Fruit fly (Drosophila melanogaster) whole organism, prepupa: ENCODE data around the gene CG31100.

ENCODE experiments used
- Blimp-1 ChIP-seq: fragments of 200-800 bp; sonication (Bioruptor generic); optimal IDR thresholded peaks from 3 replicates; lab custom pipeline; 2017; ENCODE audit warnings: missing biosample characterization, missing genetic modification characterization, mild to moderate bottlenecking, moderate library complexity, missing genetic modification reagents
- CG10669 ChIP-seq: fragments of 200-800 bp; sonication (Bioruptor generic); optimal IDR thresholded peaks from 3 replicates; lab custom pipeline; 2018; ENCODE audit warnings: missing biosample characterization, mild to moderate bottlenecking, missing genetic modification characterization, moderate library complexity
- CG11902 ChIP-seq: fragments of 200-800 bp; sonication (Bioruptor generic); optimal IDR thresholded peaks from 3 replicates; lab custom pipeline; 2016; ENCODE audit warnings: missing biosample characterization, missing genetic modification characterization
- CG15336 ChIP-seq: fragments of 200-800 bp; sonication (Bioruptor generic); IDR thresholded peaks from 2 replicates; pipeline ENCODE4 v1.3.6; 2022; ENCODE audit warnings: missing biosample characterization, missing genetic modification characterization
- CG1621 ChIP-seq: fragments of 200-800 bp; sonication (Bioruptor generic); optimal IDR thresholded peaks from 3 replicates; lab custom pipeline; 2018; ENCODE audit warnings: missing biosample characterization, mild to moderate bottlenecking, missing genetic modification characterization
- CG16779 ChIP-seq: fragments of 200-800 bp; sonication (Bioruptor generic); optimal IDR thresholded peaks from 3 replicates; lab custom pipeline; 2017; ENCODE audit warnings: missing biosample characterization, mild to moderate bottlenecking, missing genetic modification characterization
- CG3032 ChIP-seq: fragments of 200-800 bp; optimal IDR thresholded peaks from 2 replicates; lab custom pipeline; 2019; ENCODE audit warnings: missing biosample characterization, mild to moderate bottlenecking, missing genetic modification characterization, moderate library complexity
- CG31627 ChIP-seq: fragments of 200-800 bp; sonication (Bioruptor generic); optimal IDR thresholded peaks from 3 replicates; lab custom pipeline; 2016; ENCODE audit warnings: missing biosample characterization, missing genetic modification characterization
- CG32006 ChIP-seq: fragments of 200-800 bp; sonication (Bioruptor generic); optimal IDR thresholded peaks from 3 replicates; lab custom pipeline; 2017; ENCODE audit warnings: missing biosample characterization, mild to moderate bottlenecking, missing genetic modification characterization
- CG3919 ChIP-seq: fragments of 200-800 bp; sonication (Bioruptor generic); optimal IDR thresholded peaks from 3 replicates; lab custom pipeline; 2016; ENCODE audit warnings: missing biosample characterization, missing genetic modification characterization
- CG4318 ChIP-seq: fragments of 200-800 bp; sonication (Bioruptor generic); optimal IDR thresholded peaks from 3 replicates; lab custom pipeline; 2017; ENCODE audit warnings: missing biosample characterization, mild to moderate bottlenecking, missing genetic modification characterization
- CG6163 ChIP-seq: fragments of 200-800 bp; sonication (Bioruptor generic); IDR thresholded peaks from 3 replicates; pipeline ENCODE4 v1.3.6; 2022; ENCODE audit warnings: missing biosample characterization, missing genetic modification characterization
- CG6276 ChIP-seq: fragments of 200-800 bp; sonication (Bioruptor generic); optimal IDR thresholded peaks from 2 replicates; lab custom pipeline; 2017; ENCODE audit warnings: missing biosample characterization, mild to moderate bottlenecking, missing genetic modification characterization
- CG6808 ChIP-seq: fragments of 200-800 bp; sonication (Bioruptor generic); optimal IDR thresholded peaks from 3 replicates; lab custom pipeline; 2017; ENCODE audit warnings: missing biosample characterization, missing genetic modification characterization, mild to moderate bottlenecking, moderate library complexity, missing genetic modification reagents
- CG6854 ChIP-seq: fragments of 200-800 bp; sonication (Bioruptor generic); optimal IDR thresholded peaks from 2 replicates; lab custom pipeline; 2017; ENCODE audit warnings: missing biosample characterization, mild to moderate bottlenecking, missing genetic modification characterization
- CG7368 ChIP-seq: fragments of 200-800 bp; sonication (Bioruptor generic); optimal IDR thresholded peaks from 3 replicates; lab custom pipeline; 2016; ENCODE audit warnings: missing biosample characterization, missing genetic modification characterization
- CG8119 ChIP-seq: fragments of 200-800 bp; sonication (Bioruptor generic); IDR thresholded peaks from 3 replicates; pipeline ENCODE4 v1.3.6; 2022; ENCODE audit warnings: missing biosample characterization, missing genetic modification characterization
- CG8319 ChIP-seq: fragments of 200-800 bp; sonication (Bioruptor generic); optimal IDR thresholded peaks from 3 replicates; lab custom pipeline; 2016; ENCODE audit warnings: missing biosample characterization, missing genetic modification characterization
- Eip75B ChIP-seq: fragments of 200-800 bp; sonication (Bioruptor generic); optimal IDR thresholded peaks from 3 replicates; lab custom pipeline; 2016; ENCODE audit warnings: missing biosample characterization, missing genetic modification characterization
- Eip78C ChIP-seq: fragments of 200-800 bp; sonication (Bioruptor generic); peaks from one replicate; lab custom pipeline; 2016; ENCODE audit warnings: missing biosample characterization, missing genetic modification characterization
- Eip93F ChIP-seq: fragments of 200-800 bp; sonication (Bioruptor generic); optimal IDR thresholded peaks from 2 replicates; lab custom pipeline; 2016; ENCODE audit warnings: missing biosample characterization, mild to moderate bottlenecking, missing genetic modification characterization
- Hr38 ChIP-seq: sonication (Bioruptor generic); optimal IDR thresholded peaks from 2 replicates; lab custom pipeline; 2016; ENCODE audit warnings: missing biosample characterization, missing genetic modification characterization
- Hr39 ChIP-seq: fragments of 200-800 bp; sonication (Bioruptor generic); optimal IDR thresholded peaks from 2 replicates; lab custom pipeline; 2016; ENCODE audit warnings: missing biosample characterization, missing genetic modification characterization
- Lpt ChIP-seq: fragments of 200-800 bp; sonication (Bioruptor generic); optimal IDR thresholded peaks from 3 replicates; lab custom pipeline; 2016; ENCODE audit warnings: missing biosample characterization, missing genetic modification characterization
- Met ChIP-seq: fragments of 200-800 bp; sonication (Bioruptor generic); optimal IDR thresholded peaks from 3 replicates; lab custom pipeline; 2016; ENCODE audit warnings: missing biosample characterization, missing genetic modification characterization
- OdsH ChIP-seq: fragments of 200-800 bp; sonication (Bioruptor generic); optimal IDR thresholded peaks from 3 replicates; lab custom pipeline; 2016; ENCODE audit warnings: missing biosample characterization, missing genetic modification characterization
- Smox ChIP-seq: fragments of 200-800 bp; sonication (Bioruptor generic); optimal IDR thresholded peaks from 3 replicates; lab custom pipeline; 2016; ENCODE audit warnings: missing biosample characterization, missing genetic modification characterization
- Sox102F ChIP-seq: fragments of 200-800 bp; sonication (Bioruptor generic); optimal IDR thresholded peaks from 2 replicates; lab custom pipeline; 2016; ENCODE audit warnings: missing biosample characterization, mild to moderate bottlenecking, missing genetic modification characterization
- Sox14 ChIP-seq: fragments of 200-800 bp; sonication (Bioruptor generic); optimal IDR thresholded peaks from 3 replicates; lab custom pipeline; 2016; ENCODE audit warnings: missing biosample characterization, missing genetic modification characterization
- Sox15 ChIP-seq: fragments of 200-800 bp; sonication (Bioruptor generic); optimal IDR thresholded peaks from 3 replicates; lab custom pipeline; 2016; ENCODE audit warnings: missing biosample characterization, missing genetic modification characterization
- achi ChIP-seq: fragments of 200-800 bp; sonication (Bioruptor generic); optimal IDR thresholded peaks from 3 replicates; lab custom pipeline; 2016; ENCODE audit warnings: missing biosample characterization, missing genetic modification characterization
- acj6 ChIP-seq: fragments of 200-800 bp; sonication (Bioruptor generic); optimal IDR thresholded peaks from 3 replicates; lab custom pipeline; 2016; ENCODE audit warnings: missing biosample characterization, missing genetic modification characterization
- cyc ChIP-seq: fragments of 200-800 bp; sonication (Bioruptor generic); optimal IDR thresholded peaks from 3 replicates; lab custom pipeline; 2016; ENCODE audit warnings: missing biosample characterization, missing genetic modification characterization
- dac ChIP-seq: fragments of 200-800 bp; sonication (Bioruptor generic); optimal IDR thresholded peaks from 2 replicates; lab custom pipeline; 2017; ENCODE audit warnings: missing biosample characterization, mild to moderate bottlenecking, missing genetic modification characterization
- dsx ChIP-seq: fragments of 200-800 bp; optimal IDR thresholded peaks from 3 replicates; lab custom pipeline; 2019; ENCODE audit warnings: missing biosample characterization, mild to moderate bottlenecking, missing genetic modification characterization, moderate library complexity; ENCODE audit not compliant: poor library complexity, severe bottlenecking
- eg ChIP-seq: fragments of 200-800 bp; sonication (Bioruptor generic); IDR thresholded peaks from 3 replicates; pipeline ENCODE4 v1.3.6; 2022; ENCODE audit warnings: missing biosample characterization, missing genetic modification characterization
- esn ChIP-seq: fragments of 200-800 bp; sonication (Bioruptor generic); optimal IDR thresholded peaks from 2 replicates; lab custom pipeline; 2016; ENCODE audit warnings: missing biosample characterization, mild to moderate bottlenecking, missing genetic modification characterization, moderate library complexity
- fd59A ChIP-seq: fragments of 200-800 bp; sonication (Bioruptor generic); optimal IDR thresholded peaks from 2 replicates; lab custom pipeline; 2017; ENCODE audit warnings: missing biosample characterization, mild to moderate bottlenecking, missing genetic modification characterization, missing genetic modification reagents
- fd85E ChIP-seq: fragments of 200-800 bp; sonication (Bioruptor generic); optimal IDR thresholded peaks from 3 replicates; lab custom pipeline; 2016; ENCODE audit warnings: missing biosample characterization, missing genetic modification characterization
- salr ChIP-seq, 2 experiments: fragments of 200-800 bp; sonication (Bioruptor generic); optimal IDR thresholded peaks; 3 replicates each; lab custom pipeline; 2016 to 2018; ENCODE audit warnings: missing biosample characterization in 2 of 2, missing genetic modification characterization in 2 of 2, mild to moderate bottlenecking in 1 of 2
- spab ChIP-seq: fragments of 200-800 bp; sonication (Bioruptor generic); optimal IDR thresholded peaks from 2 replicates; lab custom pipeline; 2017; ENCODE audit warnings: missing biosample characterization, mild to moderate bottlenecking, missing genetic modification characterization, missing genetic modification reagents
- ss ChIP-seq, 2 experiments: fragments of 200-800 bp; sonication (Bioruptor generic); optimal IDR thresholded peaks; 2 replicates in 1 of 2; 3 replicates in 1 of 2; lab custom pipeline; 2017 to 2018; ENCODE audit warnings: mild to moderate bottlenecking in 2 of 2, missing biosample characterization in 2 of 2, missing genetic modification characterization in 2 of 2, moderate library complexity in 1 of 2
- svp ChIP-seq: fragments of 200-800 bp; sonication (Bioruptor generic); peaks from one replicate; lab custom pipeline; 2016; ENCODE audit warnings: missing biosample characterization, missing genetic modification characterization
- topi ChIP-seq: fragments of 200-800 bp; sonication (Bioruptor generic); optimal IDR thresholded peaks from 3 replicates; lab custom pipeline; 2016; ENCODE audit warnings: missing biosample characterization, missing genetic modification characterization
- vri ChIP-seq: fragments of 200-800 bp; sonication (Bioruptor generic); optimal IDR thresholded peaks from 3 replicates; lab custom pipeline; 2016; ENCODE audit warnings: missing biosample characterization, mild to moderate bottlenecking, missing genetic modification characterization

CG31100 gene

DNA sequence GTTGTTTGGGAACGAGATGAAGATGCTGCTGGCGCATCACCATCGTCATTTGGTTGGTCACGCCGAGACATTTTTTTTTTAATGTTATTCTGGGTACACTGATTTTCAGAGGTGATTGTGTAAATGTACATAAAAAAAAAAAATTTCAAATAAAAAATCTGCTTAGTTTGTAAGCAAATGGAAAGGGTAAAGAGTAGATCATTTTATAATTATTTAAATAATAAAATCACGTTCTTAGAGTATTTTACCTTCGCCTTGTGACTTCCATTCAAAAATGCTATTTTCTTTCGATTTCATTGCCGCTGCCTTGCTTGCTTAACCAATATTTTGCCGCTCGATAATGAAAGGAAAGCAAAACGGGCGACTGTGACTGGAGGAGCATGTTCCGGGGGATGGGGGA, 24.7 kb downstream of the CG31100 start (continued):
- TF ChIP-seq CG3919 (GFP tag; lab: Kevin White, UChicago) (peak; percentile 63), svp (GFP tag; lab: Kevin White, UChicago) (peak; percentile 93), cyc (GFP tag; lab: Kevin White, UChicago) (peak; percentile 80), dsx (GFP tag; lab: Kevin White, UChicago) (no peak), fd85E (peak; percentile 40), Met (GFP tag; lab: Kevin White, UChicago) (peak; percentile 84), CG10669 (peak; percentile 37), vri (GFP tag; lab: Kevin White, UChicago) (no peak)

DNA sequence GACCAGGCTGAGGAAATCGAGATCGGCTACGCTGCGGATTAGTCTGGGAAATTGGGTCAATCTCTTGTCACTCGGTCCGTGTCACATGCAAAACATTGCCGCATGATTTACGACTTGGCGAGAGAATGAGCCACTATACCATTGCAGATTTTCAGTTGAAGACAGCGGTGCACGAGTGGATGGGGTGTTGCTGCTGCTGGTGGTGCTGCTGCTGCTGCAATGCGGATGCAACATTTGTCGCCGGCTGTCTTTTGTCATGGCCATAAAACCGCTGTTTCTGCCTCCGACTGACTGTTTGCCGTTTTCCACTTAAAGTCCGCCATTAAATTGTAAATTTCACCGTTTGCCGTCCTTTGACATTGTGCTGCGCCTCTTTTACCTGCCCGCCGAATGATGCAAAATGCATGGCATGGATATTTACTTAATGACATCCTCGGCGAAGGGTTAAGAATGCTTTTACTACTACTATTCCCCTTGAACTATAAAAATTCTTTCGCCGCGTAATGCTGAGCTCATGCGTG, 27.3 kb downstream of the CG31100 start:
- no peak for TF ChIP-seq Met (GFP tag; lab: Kevin White, UChicago)
- no peak for TF ChIP-seq CG3919 (GFP tag; lab: Kevin White, UChicago)
- TF ChIP-seq achi, result no peak
- no peak for TF ChIP-seq CG8119 (GFP tag; lab: Robert Waterston, UW)
- TF ChIP-seq Blimp-1, result no peak
- no peak for TF ChIP-seq CG11902 (GFP tag; lab: Kevin White, UChicago)
- no peak for TF ChIP-seq OdsH
- no peak for TF ChIP-seq CG6276 (GFP tag; lab: Kevin White, UChicago)
- no peak for TF ChIP-seq spab
- no peak for TF ChIP-seq fd85E
- no peak for TF ChIP-seq Eip93F
- TF ChIP-seq CG6163 (GFP tag; lab: Robert Waterston, UW), result no peak
- no peak for TF ChIP-seq CG3032 (tag; lab: Kevin White, UChicago)
- no peak for TF ChIP-seq Eip78C (GFP tag; lab: Kevin White, UChicago)
- no peak for TF ChIP-seq CG31627 (GFP tag; lab: Kevin White, UChicago)

DNA sequence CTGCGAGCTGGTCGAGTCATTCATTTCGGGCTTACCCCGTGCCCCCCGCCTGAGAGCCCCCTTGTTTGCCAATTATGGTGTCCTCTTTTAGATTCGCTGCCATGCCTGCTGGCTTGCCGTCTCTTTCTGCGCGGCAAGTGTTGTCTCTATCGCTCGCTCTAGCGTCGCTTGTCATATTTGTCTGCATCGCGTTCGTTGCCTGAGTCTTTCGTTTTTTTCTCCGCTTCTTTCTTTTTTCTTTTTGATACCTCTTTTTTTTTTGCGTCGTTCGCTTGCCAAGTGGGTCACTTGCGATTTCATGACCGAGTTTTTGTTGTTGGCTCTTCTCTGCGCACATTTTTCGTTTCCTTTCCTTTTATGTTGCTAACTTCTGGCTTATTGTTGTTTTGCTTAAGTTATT, 31.7 kb downstream of the CG31100 start:
- TF ChIP-seq CG6854 (GFP tag; lab: Kevin White, UChicago) (peak; percentile 13), CG1621 (tag; lab: Kevin White, UChicago) (peak; percentile 29), Eip75B (GFP tag; lab: Kevin White, UChicago) (peak; percentile 72), esn (GFP tag; lab: Kevin White, UChicago) (no peak), Smox (no peak), CG4318 (no peak), ss (GFP tag; optimal IDR thresholded peaks at IDR 0.05; lab: Kevin White, UChicago) (peak; percentile 25 to 76), eg (peak; percentile 70), Sox102F (no peak), Sox15 (no peak), CG16779 (tag; lab: Kevin White, UChicago) (peak; percentile 50), fd85E (no peak), CG15336 (peak; percentile 64), CG7368 (GFP tag; lab: Kevin White, UChicago) (no peak), CG6808 (GFP tag; lab: Kevin White, UChicago) (peak; percentile 43), CG10669 (peak; percentile 2), Hr38 (no peak), cyc (GFP tag; lab: Kevin White, UChicago) (no peak), CG3032 (tag; lab: Kevin White, UChicago) (no peak), topi (no peak), acj6 (GFP tag; lab: Kevin White, UChicago) (no peak), Lpt (GFP tag; lab: Kevin White, UChicago) (peak; percentile 42), Sox14 (GFP tag; lab: Kevin White, UChicago) (no peak), fd59A (GFP tag; lab: Kevin White, UChicago) (no peak), CG8319 (no peak), Met (GFP tag; lab: Kevin White, UChicago) (no peak), Blimp-1 (peak; percentile 89), Hr39 (GFP tag; lab: Kevin White, UChicago) (no peak), CG11902 (GFP tag; lab: Kevin White, UChicago) (no peak), CG6276 (GFP tag; lab: Kevin White, UChicago) (peak; percentile 73), vri (GFP tag; lab: Kevin White, UChicago) (no peak), CG31627 (GFP tag; lab: Kevin White, UChicago) (no peak), Eip78C (GFP tag; lab: Kevin White, UChicago) (peak; percentile 65), dsx (GFP tag; lab: Kevin White, UChicago) (peak; percentile 13), CG32006 (GFP tag; lab: Kevin White, UChicago) (peak; percentile 41), spab (peak; percentile 9), salr (GFP tag; optimal IDR thresholded peaks at IDR 0.05; lab: Kevin White, UChicago) (peak in 1 of 2 experiments; percentile 39), CG6163 (GFP tag; lab: Robert Waterston, UW) (peak; percentile 62), dac (GFP tag; lab: Kevin White, UChicago) (peak; percentile 38), achi (peak; percentile 30), CG3919 (GFP tag; lab: Kevin White, UChicago) (peak; percentile 2)
